Fruit fly (Drosophila melanogaster): ENCODE data around the gene dos.

DNA sequence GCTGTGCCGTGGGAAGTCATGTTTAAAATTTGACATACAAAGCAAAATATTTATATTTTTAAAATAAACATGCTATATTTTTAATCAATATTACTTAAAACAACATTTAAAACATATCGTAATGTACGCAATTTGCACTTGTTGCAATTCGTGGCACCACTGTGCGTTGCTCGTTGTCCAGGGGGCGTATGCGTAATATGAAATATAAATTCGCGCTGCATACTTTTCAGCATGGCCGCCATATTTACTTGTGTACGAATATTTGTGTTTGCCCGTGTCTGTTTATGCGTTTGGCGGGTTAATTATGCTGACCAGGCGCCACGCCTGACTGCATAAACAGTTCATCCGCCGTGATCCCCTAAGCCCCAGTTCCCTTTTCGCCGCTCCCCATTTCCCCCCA, 19.6 kb downstream of the dos start:
- TF ChIP-seq pan (optimal IDR thresholded peaks at IDR 0.05) (no peak), Dll (optimal IDR thresholded peaks at IDR 0.05) (no peak), EcR (GFP tag; optimal IDR thresholded peaks at IDR 0.05) (no peak), psq (optimal IDR thresholded peaks at IDR 0.05) (no peak), usp (GFP tag; optimal IDR thresholded peaks at IDR 0.05) (no peak), CG8478 (optimal IDR thresholded peaks at IDR 0.05) (no peak)
